Worm (Caenorhabditis elegans) whole organism, L1 larva: ENCODE results near the gene Y56A3A.22.

Source experiments
- pag-3 ChIP-seq: sonication (generic microtip); optimal IDR thresholded peaks from 2 replicates; lab custom pipeline; 2017; ENCODE audit warnings: missing genetic modification characterization, mild to moderate bottlenecking, missing compliant biosample characterization, antibody characterized with exemption, borderline replicate concordance; ENCODE audit not compliant: insufficient read depth
- vab-15 ChIP-seq: sonication (generic microtip); optimal IDR thresholded peaks from 2 replicates; lab custom pipeline; 2017; ENCODE audit warnings: missing genotype, mild to moderate bottlenecking, missing genetic modification characterization, missing compliant biosample characterization

DNA sequence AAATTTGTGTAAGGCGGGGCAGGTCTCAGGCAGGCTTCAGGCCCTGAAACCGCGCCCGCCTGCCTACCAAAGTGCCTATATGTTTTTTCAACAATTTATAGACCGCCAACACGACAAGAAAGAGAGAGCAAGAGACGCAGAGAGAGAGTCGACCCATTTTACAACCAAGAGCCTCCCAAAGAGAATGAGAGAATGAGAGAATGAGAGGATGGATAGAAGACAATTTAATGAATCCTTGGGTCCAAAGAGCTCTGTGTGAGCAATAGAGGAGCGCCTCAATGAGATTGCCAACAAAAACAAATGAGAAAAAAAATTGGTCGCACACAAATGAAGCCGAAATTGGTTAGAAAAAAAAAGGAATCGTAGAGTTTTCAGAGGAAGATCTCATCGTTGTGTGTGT, 16.4 kb downstream of the Y56A3A.22 start:
- TF ChIP-seq vab-15 (tag; lab: Kevin White, UChicago): no peak
- no peak for TF ChIP-seq pag-3 (tag; lab: Kevin White, UChicago)
